Worm (Caenorhabditis elegans) whole organism, L2 larva: ENCODE measurements around the gene Y57E12AR.1.
"Not testable (repeated sequence)": the region's sequence is repeated elsewhere in the genome, so short reads cannot be mapped to it uniquely, and the experiment has no call there.

ENCODE experiments used
- C34F6.9 ChIP-seq: fragments of 150-350 bp; optimal IDR thresholded peaks from 2 replicates; lab custom pipeline; 2014; ENCODE audit warnings: missing biosample characterization, missing genetic modification characterization
- F13H6.1 ChIP-seq: sonication (generic microtip); optimal IDR thresholded peaks from 2 replicates; lab custom pipeline; 2016; ENCODE audit warnings: missing genetic modification characterization, missing compliant biosample characterization
- Y55F3AM.14 ChIP-seq: fragments of 200-800 bp; sonication (Bioruptor generic); optimal IDR thresholded peaks from 2 replicates; lab custom pipeline; 2018; ENCODE audit warnings: mild to moderate bottlenecking, missing genetic modification characterization, missing compliant biosample characterization
- ZK546.5 ChIP-seq: sonication (generic microtip); optimal IDR thresholded peaks from 2 replicates; lab custom pipeline; 2017; ENCODE audit warnings: missing biosample characterization, missing genetic modification characterization
- alr-1 ChIP-seq: fragments of 150-350 bp; optimal IDR thresholded peaks from 2 replicates; lab custom pipeline; 2014; ENCODE audit warnings: missing biosample characterization, missing genetic modification characterization
- ama-1 ChIP-seq: fragments of 150-350 bp; optimal IDR thresholded peaks from 2 replicates; lab custom pipeline; 2018; ENCODE audit warnings: inconsistent platforms
- blmp-1 ChIP-seq: sonication (generic microtip); optimal IDR thresholded peaks from 2 replicates; lab custom pipeline; 2017; ENCODE audit warnings: missing genetic modification characterization, mild to moderate bottlenecking, missing compliant biosample characterization, antibody characterized with exemption, moderate library complexity; ENCODE audit not compliant: insufficient read depth
- ceh-16 ChIP-seq: fragments of 150-350 bp; optimal IDR thresholded peaks from 2 replicates; lab custom pipeline; 2014; ENCODE audit warnings: missing biosample characterization, missing genetic modification characterization
- ceh-82 ChIP-seq: fragments of 150-350 bp; optimal IDR thresholded peaks from 2 replicates; lab custom pipeline; 2014; ENCODE audit warnings: missing biosample characterization, missing genetic modification characterization
- crh-2 ChIP-seq: sonication (generic microtip); optimal IDR thresholded peaks from 2 replicates; lab custom pipeline; 2017; ENCODE audit warnings: missing biosample characterization, missing genetic modification characterization
- dmd-4 ChIP-seq: sonication (generic microtip); optimal IDR thresholded peaks from 2 replicates; lab custom pipeline; 2017; ENCODE audit warnings: missing biosample characterization, missing genetic modification characterization
- egl-27 ChIP-seq: sonication (generic microtip); optimal IDR thresholded peaks from 3 replicates; lab custom pipeline; 2017; ENCODE audit warnings: missing biosample characterization, missing genetic modification reagents, missing genetic modification characterization
- elt-1 ChIP-seq: fragments of 150-350 bp; optimal IDR thresholded peaks from 2 replicates; lab custom pipeline; 2014; ENCODE audit warnings: missing biosample characterization, missing genetic modification characterization
- fos-1 ChIP-seq: fragments of 150-350 bp; optimal IDR thresholded peaks from 2 replicates; lab custom pipeline; 2014; ENCODE audit warnings: missing biosample characterization, missing genetic modification characterization
- gmeb-1 ChIP-seq: fragments of 150-350 bp; optimal IDR thresholded peaks from 2 replicates; lab custom pipeline; 2014; ENCODE audit warnings: missing biosample characterization, missing genetic modification characterization
- lin-11 ChIP-seq: fragments of 150-350 bp; sonication (generic microtip); optimal IDR thresholded peaks from 2 replicates; lab custom pipeline; 2014; ENCODE audit warnings: missing biosample characterization, missing genetic modification characterization, inconsistent platforms, mixed read lengths
- lin-13 ChIP-seq: fragments of 150-350 bp; optimal IDR thresholded peaks from 2 replicates; lab custom pipeline; 2014; ENCODE audit warnings: missing biosample characterization, missing genetic modification reagents, missing genetic modification characterization
- lsy-2 ChIP-seq, 2 experiments: fragments of 150-350 bp in 1 of 2; sonication (generic microtip) in 1 of 2; optimal IDR thresholded peaks; 2 replicates each; lab custom pipeline; 2014 to 2017; ENCODE audit warnings: missing biosample characterization in 2 of 2, missing genetic modification characterization in 2 of 2
- mdl-1 ChIP-seq, 2 experiments: fragments of 150-350 bp in 1 of 2; sonication (generic microtip) in 1 of 2; optimal IDR thresholded peaks; 2 replicates each; lab custom pipeline; 2017; ENCODE audit warnings: missing biosample characterization in 2 of 2, missing genetic modification characterization in 2 of 2
- nhr-11 ChIP-seq: fragments of 150-350 bp; optimal IDR thresholded peaks from 2 replicates; lab custom pipeline; 2014; ENCODE audit warnings: missing biosample characterization, missing genetic modification characterization
- nhr-12 ChIP-seq: fragments of 150-350 bp; optimal IDR thresholded peaks from 2 replicates; lab custom pipeline; 2014; ENCODE audit warnings: missing biosample characterization, missing genetic modification characterization
- nhr-129 ChIP-seq: fragments of 150-350 bp; optimal IDR thresholded peaks from 2 replicates; lab custom pipeline; 2014; ENCODE audit warnings: missing biosample characterization, missing genetic modification characterization
- nhr-21 ChIP-seq: fragments of 150-350 bp; optimal IDR thresholded peaks from 2 replicates; lab custom pipeline; 2014; ENCODE audit warnings: missing biosample characterization, missing genetic modification characterization
- nhr-23 ChIP-seq: fragments of 150-350 bp; optimal IDR thresholded peaks from 2 replicates; lab custom pipeline; 2014; ENCODE audit warnings: missing biosample characterization, missing genetic modification reagents, missing genetic modification characterization
- nhr-25 ChIP-seq: fragments of 150-350 bp; sonication (generic microtip); optimal IDR thresholded peaks from 3 replicates; lab custom pipeline; 2014; ENCODE audit warnings: missing biosample characterization, missing genetic modification characterization
- nhr-6 ChIP-seq: fragments of 150-350 bp; optimal IDR thresholded peaks from 2 replicates; lab custom pipeline; 2014; ENCODE audit warnings: missing biosample characterization, missing genetic modification characterization
- nhr-77 ChIP-seq: fragments of 150-350 bp; optimal IDR thresholded peaks from 2 replicates; lab custom pipeline; 2014; ENCODE audit warnings: missing biosample characterization, missing genetic modification characterization
- peb-1 ChIP-seq: fragments of 150-350 bp; optimal IDR thresholded peaks from 2 replicates; lab custom pipeline; 2014; ENCODE audit warnings: missing biosample characterization, missing genetic modification characterization
- skn-1 ChIP-seq: sonication (generic microtip); optimal IDR thresholded peaks from 2 replicates; lab custom pipeline; 2017; ENCODE audit warnings: missing biosample characterization, missing genetic modification characterization
- sma-3 ChIP-seq: sonication (generic microtip); optimal IDR thresholded peaks from 2 replicates; lab custom pipeline; 2016; ENCODE audit warnings: missing genetic modification reagents, missing genetic modification characterization, missing compliant biosample characterization
- sma-9 ChIP-seq, 2 experiments: fragments of 150-350 bp in 1 of 2; sonication (generic microtip) in 1 of 2; optimal IDR thresholded peaks; 2 replicates each; lab custom pipeline; 2014 to 2016; ENCODE audit warnings: missing genetic modification characterization in 2 of 2, mild to moderate bottlenecking in 1 of 2, missing biosample characterization in 1 of 2, missing compliant biosample characterization in 1 of 2, missing genetic modification reagents in 1 of 2, moderate library complexity in 1 of 2
- snpc-4 ChIP-seq: fragments of 150-350 bp; optimal IDR thresholded peaks from 2 replicates; lab custom pipeline; 2014; ENCODE audit warnings: missing biosample characterization, missing genetic modification characterization
- unc-39 ChIP-seq: fragments of 150-350 bp; optimal IDR thresholded peaks from 2 replicates; lab custom pipeline; 2014; ENCODE audit warnings: missing biosample characterization, missing genetic modification characterization
- unc-55 ChIP-seq: fragments of 150-350 bp; sonication (generic microtip); optimal IDR thresholded peaks from 3 replicates; lab custom pipeline; 2014; ENCODE audit warnings: missing biosample characterization, missing genetic modification reagents, missing genetic modification characterization
- unc-62 ChIP-seq: fragments of 150-350 bp; optimal IDR thresholded peaks from 2 replicates; lab custom pipeline; 2014; ENCODE audit warnings: missing biosample characterization, missing genetic modification reagents, missing genetic modification characterization
- ztf-1 ChIP-seq: fragments of 200-800 bp; sonication (Bioruptor generic); conservative IDR thresholded peaks from 2 replicates; pipeline ENCODE4 v1.3.6; 2022; ENCODE audit warnings: missing genetic modification characterization, missing compliant biosample characterization
- ztf-11 ChIP-seq: sonication (generic microtip); optimal IDR thresholded peaks from 2 replicates; lab custom pipeline; 2017; ENCODE audit warnings: missing biosample characterization, missing genetic modification characterization
- ztf-4 ChIP-seq: fragments of 150-350 bp; optimal IDR thresholded peaks from 2 replicates; lab custom pipeline; 2014; ENCODE audit warnings: missing biosample characterization, missing genetic modification characterization

Gene Y57E12AR.1

ce11 chrV:7059350-7059749 lies 5.8 kb downstream of the Y57E12AR.1 start, which contains the start of gene mdt-6:
mdt-6 (minus strand) TSS chrV:7059624.
- TF ChIP-seq ztf-1 (GFP tag; lab: Robert Waterston, UW) (no peak), sma-9 (GFP tag; optimal IDR thresholded peaks at IDR 0.05; lab: Kevin White, UChicago) (no peak), sma-9 (tag; optimal IDR thresholded peaks at IDR 0.05; lab: Kevin White, UChicago) (no peak), unc-55 (GFP tag; lab: Kevin White, UChicago) (no peak), nhr-6 (no peak), lin-13 (no peak), elt-1 (tag; lab: Kevin White, UChicago) (no peak), crh-2 (tag; lab: Kevin White, UChicago) (no peak), ztf-11 (no peak), dmd-4 (no peak), nhr-23 (no peak), ZK546.5 (tag; lab: Kevin White, UChicago) (no peak), ztf-4 (tag; lab: Kevin White, UChicago) (no peak)
- TF ChIP-seq, all 48 proteins: peak for 0

ce11 chrV:7057795-7058194 lies 7.3 kb downstream of the Y57E12AR.1 start, which contains the start of gene Y57E12AL.2:
Y57E12AL.2 (plus strand) TSS chrV:7058095.
- not testable (repeated sequence) for TF ChIP-seq dmd-4; snpc-4 (tag; lab: Kevin White, UChicago); nhr-23
- TF ChIP-seq, all 48 proteins: peak for 0; not testable (repeated sequence) for 48

ce11 chrV:7054598-7054997 lies 10.5 kb downstream of the Y57E12AR.1 start, which contains the start of gene spig-8:
spig-8 (plus strand) TSS chrV:7054898.
- no peak for TF ChIP-seq skn-1

- no peak for TF ChIP-seq gmeb-1 (tag; lab: Kevin White, UChicago)
- no peak for TF ChIP-seq blmp-1 (tag; lab: Kevin White, UChicago)
- no peak for TF ChIP-seq ceh-16
- no peak for TF ChIP-seq nhr-12 (tag; lab: Kevin White, UChicago)
- TF ChIP-seq ama-1 (lab: Kevin White, UChicago): no peak
- TF ChIP-seq egl-27: no peak
- no peak for TF ChIP-seq nhr-25
- TF ChIP-seq unc-55 (GFP tag; lab: Kevin White, UChicago): no peak
- no peak for TF ChIP-seq lsy-2 (tag; optimal IDR thresholded peaks at IDR 0.05; lab: Kevin White, UChicago)
- TF ChIP-seq ZK546.5 (tag; lab: Kevin White, UChicago): no peak
- TF ChIP-seq ceh-82 (tag; lab: Kevin White, UChicago): no peak
- TF ChIP-seq elt-1 (tag; lab: Kevin White, UChicago): no peak
- TF ChIP-seq ztf-1 (GFP tag; lab: Robert Waterston, UW): no peak
- no peak for TF ChIP-seq lin-11 (tag; lab: Kevin White, UChicago)
- no peak for TF ChIP-seq nhr-77 (tag; lab: Kevin White, UChicago)
- no peak for TF ChIP-seq alr-1 (tag; lab: Kevin White, UChicago)
- no peak for TF ChIP-seq Y55F3AM.14
- no peak for TF ChIP-seq sma-3 (GFP tag; lab: Kevin White, UChicago)
Measured at ce11 chrV:7053100-7053499, 12.0 kb downstream of the Y57E12AR.1 start, which contains the start of gene txt-17. txt-17 (minus strand) TSS chrV:7053200.

ce11 chrV:7051133-7051765 lies 13.9 kb downstream of the Y57E12AR.1 start, which contains the start of the genes tofu-2 and spig-1:
tofu-2 (minus strand) TSS chrV:7051248.
spig-1 (plus strand) TSS chrV:7051715.
- TF ChIP-seq unc-62 (GFP tag; lab: Kevin White, UChicago): no peak
- no peak for TF ChIP-seq Y55F3AM.14
- no peak for TF ChIP-seq C34F6.9 (tag; lab: Kevin White, UChicago)
- TF ChIP-seq ztf-4 (tag; lab: Kevin White, UChicago): no peak
- TF ChIP-seq sma-9 (GFP tag; optimal IDR thresholded peaks at IDR 0.05; lab: Kevin White, UChicago): no peak
- TF ChIP-seq sma-9 (tag; optimal IDR thresholded peaks at IDR 0.05; lab: Kevin White, UChicago): no peak
- TF ChIP-seq alr-1 (tag; lab: Kevin White, UChicago): no peak
- no peak for TF ChIP-seq F13H6.1 (tag; lab: Kevin White, UChicago)
- TF ChIP-seq mdl-1 (tag; optimal IDR thresholded peaks at IDR 0.05; lab: Kevin White, UChicago): no peak
- TF ChIP-seq peb-1 (tag; lab: Kevin White, UChicago): no peak
- TF ChIP-seq nhr-21 (tag; lab: Kevin White, UChicago): no peak
- TF ChIP-seq nhr-6: no peak
- TF ChIP-seq fos-1 (tag; lab: Kevin White, UChicago): no peak
- no peak for TF ChIP-seq skn-1
- TF ChIP-seq elt-1 (tag; lab: Kevin White, UChicago): no peak
- no peak for TF ChIP-seq nhr-129 (tag; lab: Kevin White, UChicago)
- TF ChIP-seq nhr-11 (tag; lab: Kevin White, UChicago): no peak
- no peak for TF ChIP-seq ceh-16
- no peak for TF ChIP-seq unc-39 (tag; lab: Kevin White, UChicago)
